Fruit fly (Drosophila melanogaster) whole organism, adult: Measurements from ENCODE around the gene Obp93a.
A peak's percentile ranks its signal among the peaks of the same experiment; 100 is the strongest.

Experiments
- CG11617 ChIP-seq: fragments of 200-800 bp; sonication (Bioruptor generic); optimal IDR thresholded peaks from 2 replicates; lab custom pipeline; 2017; ENCODE audit warnings: mild to moderate bottlenecking, missing biosample characterization, missing genetic modification reagents, missing genetic modification characterization
- CG1620 ChIP-seq: fragments of 200-800 bp; sonication (Bioruptor generic); optimal IDR thresholded peaks from 2 replicates; lab custom pipeline; 2016; ENCODE audit warnings: missing biosample characterization, missing genetic modification characterization
- CG7045 ChIP-seq: fragments of 200-800 bp; sonication (Bioruptor generic); optimal IDR thresholded peaks from 2 replicates; lab custom pipeline; 2017; ENCODE audit warnings: missing biosample characterization, mild to moderate bottlenecking, missing genetic modification characterization
- Crg-1 ChIP-seq: fragments of 200-800 bp; sonication (Bioruptor generic); optimal IDR thresholded peaks from 2 replicates; lab custom pipeline; 2016; ENCODE audit warnings: missing biosample characterization, missing genetic modification characterization
- cic ChIP-seq: fragments of 200-800 bp; sonication (Bioruptor generic); optimal IDR thresholded peaks from 2 replicates; lab custom pipeline; 2017; ENCODE audit warnings: missing biosample characterization, mild to moderate bottlenecking, missing genetic modification characterization, moderate library complexity
- kay ChIP-seq: fragments of 200-800 bp; sonication (Bioruptor generic); peaks from one replicate; lab custom pipeline; 2016; ENCODE audit warnings: missing biosample characterization, missing genetic modification characterization, borderline replicate concordance

- TF ChIP-seq CG1620 (no peak), cic (GFP tag; lab: Kevin White, UChicago) (no peak), CG7045 (GFP tag; lab: Kevin White, UChicago) (peak; percentile 13), kay (no peak), CG11617 (GFP tag; lab: Kevin White, UChicago) (peak; percentile 66), Crg-1 (GFP tag; lab: Kevin White, UChicago) (no peak)
Measured at dm6 chr3R:21133951-21134350, 4.4 kb upstream of the Obp93a start, which contains the start of gene Usp8.
